Worm (Caenorhabditis elegans) whole organism, young adult: ENCODE results near the gene T20G5.8.

ENCODE experiments used
- F52B5.7 ChIP-seq: sonication (generic microtip); optimal IDR thresholded peaks from 2 replicates; lab custom pipeline; 2016; ENCODE audit warnings: mild to moderate bottlenecking, missing genetic modification characterization, missing compliant biosample characterization
- ccch-3 ChIP-seq: fragments of 200-800 bp; sonication (Bioruptor generic); optimal IDR thresholded peaks from 2 replicates; lab custom pipeline; 2018; ENCODE audit warnings: mild to moderate bottlenecking, missing genetic modification characterization, missing compliant biosample characterization
- ceh-100 ChIP-seq: fragments of 200-800 bp; sonication (Bioruptor generic); IDR thresholded peaks from 2 replicates; pipeline ENCODE4 v1.3.6; 2022; ENCODE audit warnings: missing genetic modification reagents, missing genetic modification characterization, missing compliant biosample characterization
- dox-1 ChIP-seq: fragments of 200-800 bp; sonication (Bioruptor generic); IDR thresholded peaks from 2 replicates; pipeline ENCODE4 v1.3.6; 2022; ENCODE audit warnings: missing genetic modification reagents, missing genetic modification characterization, missing compliant biosample characterization
- nhr-27 ChIP-seq: fragments of 200-800 bp; sonication (Bioruptor generic); optimal IDR thresholded peaks from 2 replicates; lab custom pipeline; 2018; ENCODE audit warnings: mild to moderate bottlenecking, missing genetic modification characterization, moderate library complexity, missing compliant biosample characterization
- snpc-1.3 ChIP-seq: sonication (generic microtip); optimal IDR thresholded peaks from 2 replicates; lab custom pipeline; 2017; ENCODE audit warnings: missing genetic modification characterization, mild to moderate bottlenecking, missing compliant biosample characterization, antibody characterized with exemption, moderate library complexity, missing genotype, missing genetic modification reagents; ENCODE audit not compliant: insufficient read depth

- TF ChIP-seq dox-1 (no peak), nhr-27 (no peak), snpc-1.3 (no peak), F52B5.7 (tag; lab: Kevin White, UChicago) (no peak), ceh-100 (GFP tag; lab: Robert Waterston, UW) (no peak), ccch-3 (GFP tag; lab: Kevin White, UChicago) (no peak)
Observed at ce11 chrIII:10240073-10240472, 40.9 kb downstream of the T20G5.8 start.
